Worm (Caenorhabditis elegans): Measurements from ENCODE around the gene cut-3.
"Not testable (repeated sequence)": the region's sequence is repeated elsewhere in the genome, so short reads cannot be mapped to it uniquely, and the experiment has no call there.

The cut-3 gene

DNA sequence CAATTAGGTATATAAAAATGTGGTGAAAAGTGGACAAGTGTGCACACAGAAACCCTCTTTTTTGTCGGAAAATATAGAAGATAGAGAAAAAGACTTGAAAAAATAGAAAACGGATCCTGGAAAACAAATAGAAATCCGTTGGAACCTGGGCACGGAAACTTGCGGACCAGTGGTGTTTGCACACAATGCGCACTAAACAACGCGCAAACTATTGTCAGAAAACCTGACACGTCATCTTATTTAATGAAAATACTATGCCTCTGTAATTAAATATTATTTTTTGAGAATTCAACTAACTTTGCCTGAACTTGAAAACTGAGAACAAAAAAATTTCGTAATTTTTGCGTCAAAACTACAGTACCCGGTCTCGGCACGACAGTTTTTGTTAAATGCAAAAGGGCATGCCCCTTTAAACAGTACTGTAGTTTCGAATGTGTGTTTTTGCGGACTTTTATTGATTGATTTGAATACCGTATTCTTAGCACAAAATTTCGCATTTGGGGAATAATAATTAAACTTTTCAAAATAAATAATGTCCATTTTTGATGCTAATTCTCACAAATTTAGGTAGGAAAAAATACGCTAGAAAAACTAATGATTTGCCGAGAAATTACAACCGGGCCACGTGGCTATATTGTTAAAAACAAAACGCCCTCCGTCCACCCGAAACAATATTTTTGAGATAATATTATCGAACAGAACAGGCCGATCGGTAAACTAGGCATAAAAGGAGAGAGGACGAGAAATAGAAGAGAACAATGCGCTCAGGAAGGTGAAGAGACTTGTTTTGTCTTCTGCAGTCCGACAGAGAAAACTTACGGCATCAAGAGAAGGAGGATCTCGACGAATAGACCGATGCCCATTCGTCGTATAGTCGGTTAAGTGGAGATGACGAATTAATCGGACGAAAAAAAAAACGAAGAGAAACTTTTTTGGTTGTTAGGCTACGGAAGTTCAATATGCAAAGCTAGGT is 17.4 kb downstream of the cut-3 start:
- TF ChIP-seq unc-130 (GFP tag; optimal IDR thresholded peaks at IDR 0.05) = peak; percentile 14
- TF ChIP-seq F49E8.2 (tag; optimal IDR thresholded peaks at IDR 0.05; ENCODE audit: borderline replicate concordance) = peak; percentile 52
- peak; percentile 19 for TF ChIP-seq nhr-28 (tag; optimal IDR thresholded peaks at IDR 0.05)
- TF ChIP-seq aha-1 (tag) = peak; percentile 76
- TF ChIP-seq ceh-20 (GFP tag; IDR thresholded peaks at IDR 0.05) = no peak
- TF ChIP-seq daf-16 (GFP tag; optimal IDR thresholded peaks at IDR 0.05) = no peak
- peak; percentile 8 for TF ChIP-seq daf-16 (tag; optimal IDR thresholded peaks at IDR 0.05)
- TF ChIP-seq lsy-2 (tag; optimal IDR thresholded peaks at IDR 0.05) = peak in 1 of 2 experiments; percentile 43
- peak; percentile 24 for TF ChIP-seq dpl-1 (GFP tag; optimal IDR thresholded peaks at IDR 0.05)
- TF ChIP-seq lir-3 (tag; optimal IDR thresholded peaks at IDR 0.05) = no peak
- TF ChIP-seq hmg-1.1 (GFP tag; IDR thresholded peaks at IDR 0.05) = peak; percentile 36; the same call in 1 of the 2 replicates
- TF ChIP-seq mxl-3 (GFP tag; optimal IDR thresholded peaks at IDR 0.05) = peak; percentile 7
- no peak for TF ChIP-seq D1046.2 (GFP tag; IDR thresholded peaks at IDR 0.05)

DNA sequence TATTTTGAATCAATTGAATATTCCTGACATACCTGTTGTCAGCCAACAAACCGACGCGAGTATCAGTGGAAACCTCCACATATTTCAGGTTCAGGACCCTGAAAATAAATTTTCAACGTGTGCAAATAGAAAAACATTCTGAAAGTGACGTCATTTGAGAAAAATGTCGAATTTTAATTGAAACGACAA is 18.0 kb downstream of the cut-3 start, which contains the start of gene F14E5.2:
Gene F14E5.2, minus strand, starts transcription at position 101 of the 189 bp plus-strand sequence.
- TF ChIP-seq nhr-48 (tag; optimal IDR thresholded peaks at IDR 0.05) = no peak
- no peak for TF ChIP-seq T20F7.1 (GFP tag; optimal IDR thresholded peaks at IDR 0.05)
- no peak for TF ChIP-seq nhr-11 (tag; optimal IDR thresholded peaks at IDR 0.05)
- TF ChIP-seq F44E2.7 (GFP tag; IDR thresholded peaks at IDR 0.05) = no peak
- no peak for TF ChIP-seq lsy-2 (tag; optimal IDR thresholded peaks at IDR 0.05)
- TF ChIP-seq aly-2 (tag; optimal IDR thresholded peaks at IDR 0.05) = no peak
- no peak for TF ChIP-seq gei-8 (GFP tag; optimal IDR thresholded peaks at IDR 0.05)
- TF ChIP-seq fos-1 (tag; optimal IDR thresholded peaks at IDR 0.05) = no peak
- TF ChIP-seq zip-11 (GFP tag; IDR thresholded peaks at IDR 0.05) = no peak
- TF ChIP-seq cey-2 (tag; optimal IDR thresholded peaks at IDR 0.05; ENCODE audit: borderline replicate concordance, insufficient read depth) = no peak
- TF ChIP-seq daf-8 (GFP tag; IDR thresholded peaks at IDR 0.05) = no peak
- TF ChIP-seq R02D3.7 (tag; optimal IDR thresholded peaks at IDR 0.05) = no peak
- TF ChIP-seq unc-62 (GFP tag; optimal IDR thresholded peaks at IDR 0.05 in 1 of 2) = no peak
- TF ChIP-seq unc-62 (tag; optimal IDR thresholded peaks at IDR 0.05) = no peak
- no peak for TF ChIP-seq F10B5.3 (tag; optimal IDR thresholded peaks at IDR 0.05)

DNA sequence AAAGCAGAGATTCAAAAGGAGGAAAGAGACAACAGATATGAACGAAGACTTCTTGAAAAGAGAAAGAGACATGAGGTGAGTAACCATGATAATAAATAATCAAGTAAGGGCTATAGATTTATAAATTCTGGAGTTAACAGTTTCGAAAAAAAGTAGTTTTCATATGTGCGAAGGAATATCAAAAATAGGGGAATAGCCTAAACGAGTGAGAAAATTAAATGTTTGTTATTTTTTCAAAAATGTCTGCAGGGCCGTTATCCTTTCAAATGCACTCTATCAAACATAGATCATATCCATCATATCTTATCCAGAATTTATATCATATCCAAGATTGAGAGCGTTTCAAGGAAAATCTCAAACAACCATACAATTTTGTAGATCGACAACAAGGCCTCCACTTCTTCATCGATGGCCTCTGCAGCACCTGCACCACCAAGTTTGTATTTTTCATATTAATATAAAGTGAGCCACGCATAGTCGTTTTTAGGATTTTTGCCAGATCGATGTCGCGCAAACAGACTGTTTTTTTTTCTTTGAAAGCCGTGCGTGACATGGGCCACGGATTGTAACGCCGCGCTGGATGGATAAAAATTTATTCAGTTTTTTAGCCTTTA is 25.7 kb downstream of the cut-3 start:
- TF ChIP-seq T26A8.4 (GFP tag; IDR thresholded peaks at IDR 0.05) = no peak
- TF ChIP-seq lin-29 (GFP tag; IDR thresholded peaks at IDR 0.05) = no peak
- peak; percentile 39 for TF ChIP-seq mep-1 (tag; optimal IDR thresholded peaks at IDR 0.05)
- peak; percentile 82 for TF ChIP-seq ztf-7 (tag; optimal IDR thresholded peaks at IDR 0.05)

DNA sequence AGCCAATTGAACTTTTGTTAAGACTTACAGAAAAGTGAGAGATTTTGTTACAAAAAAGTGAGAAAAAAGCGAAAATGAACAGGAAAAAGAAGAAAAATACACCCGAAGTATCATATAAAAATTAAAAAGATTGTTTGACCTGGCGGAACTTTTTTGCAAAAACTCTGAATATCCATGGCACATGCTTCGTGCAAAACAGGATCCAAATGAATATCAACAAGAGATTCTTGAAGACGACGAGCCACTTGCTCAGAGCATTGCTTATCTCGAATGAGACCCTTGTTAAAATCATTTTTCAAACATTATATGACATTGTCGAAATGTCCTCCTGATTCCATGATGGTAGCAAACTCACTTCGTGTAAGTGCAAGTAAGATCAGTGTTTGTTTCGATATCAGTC is 26.8 kb downstream of the cut-3 start, which contains the start of gene F14E5.8:
Gene F14E5.8, plus strand, starts transcription at position 301 of the 400 bp plus-strand sequence.
- TF ChIP-seq aha-1 (tag); lin-1 (GFP tag; IDR thresholded peaks at IDR 0.05); zfp-2 (tag; optimal IDR thresholded peaks at IDR 0.05): not testable (repeated sequence)

DNA sequence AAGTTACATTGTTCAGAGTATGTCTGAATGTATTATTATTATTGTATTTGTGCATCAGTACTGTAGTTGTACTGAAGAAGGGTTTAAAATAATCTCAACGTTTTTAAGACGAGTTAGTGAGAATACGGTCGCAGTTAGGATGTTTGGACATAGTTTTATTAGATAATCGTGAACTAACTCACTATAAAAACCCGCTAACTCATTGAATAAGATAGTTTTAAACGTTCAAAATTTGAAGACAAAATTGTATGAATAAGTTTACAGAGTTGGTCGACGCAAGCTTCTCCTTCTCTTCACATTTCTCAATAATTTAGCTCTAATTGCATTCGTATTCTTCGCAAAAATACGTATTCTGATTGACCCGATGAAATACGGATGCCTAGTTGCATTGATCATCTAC is 27.6 kb downstream of the cut-3 start:
- no peak for TF ChIP-seq tra-1 (GFP tag; IDR thresholded peaks at IDR 0.05)
- TF ChIP-seq nhr-237 (tag; optimal IDR thresholded peaks at IDR 0.05) = no peak
- TF ChIP-seq ceh-28 (tag; optimal IDR thresholded peaks at IDR 0.05) = no peak
- no peak for TF ChIP-seq ZK337.2 (GFP tag; IDR thresholded peaks at IDR 0.05)
- no peak for TF ChIP-seq ceh-62 (tag; optimal IDR thresholded peaks at IDR 0.05)
- peak; percentile 19 for TF ChIP-seq mep-1 (tag; optimal IDR thresholded peaks at IDR 0.05)
- TF ChIP-seq ctbp-1 (GFP tag; IDR thresholded peaks at IDR 0.05) = no peak
- TF ChIP-seq lim-7 (GFP tag; IDR thresholded peaks at IDR 0.05) = no peak

Measured in whole organism, L4 larva.